Worm (Caenorhabditis elegans) whole organism, L1 larva: ENCODE results near the gene pifk-1.

Source experiments
- rnt-1 ChIP-seq: sonication (generic microtip); optimal IDR thresholded peaks from 2 replicates; lab custom pipeline; 2016; ENCODE audit warnings: mild to moderate bottlenecking, missing genetic modification characterization, moderate library complexity, missing compliant biosample characterization
- snu-23 ChIP-seq: sonication (generic microtip); optimal IDR thresholded peaks from 2 replicates; lab custom pipeline; 2016; ENCODE audit warnings: missing genetic modification characterization, missing compliant biosample characterization
- vab-15 ChIP-seq: sonication (generic microtip); optimal IDR thresholded peaks from 2 replicates; lab custom pipeline; 2017; ENCODE audit warnings: missing genotype, mild to moderate bottlenecking, missing genetic modification characterization, missing compliant biosample characterization

DNA sequence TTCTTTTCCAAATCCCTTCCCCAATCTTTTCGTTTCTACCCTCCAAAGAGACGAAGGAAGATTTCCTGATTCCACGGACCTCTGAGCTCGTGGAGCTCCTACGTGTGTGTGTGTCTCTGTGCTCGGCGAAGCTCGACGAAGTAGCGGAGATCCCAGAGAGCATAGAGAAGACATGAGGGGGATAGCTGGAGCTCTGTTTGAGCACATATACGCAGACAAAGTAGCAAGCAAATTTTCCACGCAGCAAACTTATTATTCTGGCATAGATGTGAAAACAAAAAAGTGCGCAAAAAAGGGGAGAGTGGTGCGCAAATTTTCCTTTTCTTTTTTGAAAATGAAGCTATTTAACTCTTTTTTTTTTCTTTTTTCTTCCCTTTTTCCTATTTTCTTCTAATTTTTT lies 8.6 kb upstream of the pifk-1 start:
- TF ChIP-seq vab-15 (tag; lab: Kevin White, UChicago) (no peak), snu-23 (GFP tag; lab: Kevin White, UChicago) (peak; percentile 17), rnt-1 (peak; percentile 41)
